Fruit fly (Drosophila melanogaster): ENCODE measurements around the gene cin.

The cin gene

DNA sequence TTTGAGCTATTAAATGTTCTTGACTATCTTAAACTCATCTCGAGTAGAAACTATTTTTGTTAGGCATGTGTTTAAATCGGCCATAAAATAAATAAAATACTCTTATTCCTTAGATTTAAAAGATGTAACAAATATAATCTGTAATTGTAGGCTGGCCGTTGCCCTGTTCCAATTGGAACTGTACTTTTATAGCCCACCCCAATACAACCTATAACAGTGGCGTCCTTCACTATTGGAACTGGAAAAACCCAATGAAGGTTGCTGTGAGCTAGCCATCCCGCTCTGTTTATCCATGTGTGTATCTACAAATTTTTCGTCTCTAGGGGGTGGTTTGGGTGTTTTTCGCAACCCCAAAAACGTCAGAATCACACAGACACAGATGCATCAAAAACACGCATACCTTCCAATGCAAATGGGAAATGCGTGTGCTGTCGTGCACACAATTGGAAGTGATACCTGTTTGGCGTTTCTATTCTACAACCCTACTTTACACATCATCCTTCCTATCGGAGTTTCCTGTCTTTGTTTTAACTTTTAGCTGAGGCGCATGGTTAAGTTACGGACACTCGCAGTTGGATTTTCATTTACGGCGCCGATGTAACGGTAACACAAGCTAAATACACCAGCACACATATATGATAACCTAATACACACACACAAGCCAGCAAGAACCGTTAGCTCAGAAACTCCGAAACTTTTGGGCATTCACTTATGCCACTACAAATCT is 23.1 kb downstream of the cin start (continued):
- no peak for TF ChIP-seq CG17829 (tag; optimal IDR thresholded peaks at IDR 0.05)
- peak; percentile 3 for TF ChIP-seq CG7839 (tag; optimal IDR thresholded peaks at IDR 0.05)
- TF ChIP-seq nerfin-2 (GFP tag; IDR thresholded peaks at IDR 0.05; ENCODE audit: partially characterized antibody) = no peak
- no peak for TF ChIP-seq Ssrp (tag; optimal IDR thresholded peaks at IDR 0.05)
- TF ChIP-seq CG10979 (tag; optimal IDR thresholded peaks at IDR 0.05) = no peak
- peak; percentile 8 for TF ChIP-seq CG10209 (GFP tag; optimal IDR thresholded peaks at IDR 0.05)
- no peak for TF ChIP-seq Rfx (GFP tag; IDR thresholded peaks at IDR 0.05)
- peak; percentile 28 for TF ChIP-seq abd-A (tag; optimal IDR thresholded peaks at IDR 0.05)
- peak; percentile 27 for TF ChIP-seq ewg (GFP tag; optimal IDR thresholded peaks at IDR 0.05)
- TF ChIP-seq tio (GFP tag; optimal IDR thresholded peaks at IDR 0.05) = no peak
- no peak for TF ChIP-seq CG4404 (GFP tag; IDR thresholded peaks at IDR 0.05)
- no peak for TF ChIP-seq CG1529 (GFP tag; optimal IDR thresholded peaks at IDR 0.05)
- TF ChIP-seq seq (GFP tag; IDR thresholded peaks at IDR 0.05) = peak; percentile 62; the same call in 1 of the 2 replicates
- TF ChIP-seq CG31388 (GFP tag; optimal IDR thresholded peaks at IDR 0.05) = no peak
- no peak for TF ChIP-seq NC2β (GFP tag; optimal IDR thresholded peaks at IDR 0.05)
- TF ChIP-seq CG7556 (GFP tag; optimal IDR thresholded peaks at IDR 0.05) = peak; percentile 12
- peak; percentile 2 for TF ChIP-seq Dip3 (GFP tag; optimal IDR thresholded peaks at IDR 0.05)
- TF ChIP-seq CG2678 (tag; optimal IDR thresholded peaks at IDR 0.05) = peak; percentile 40
- no peak for TF ChIP-seq exex (tag; optimal IDR thresholded peaks at IDR 0.05)
- no peak for TF ChIP-seq dimm (GFP tag; IDR thresholded peaks at IDR 0.05)
- peak; percentile 17 for TF ChIP-seq CG15011 (GFP tag; optimal IDR thresholded peaks at IDR 0.05)
- TF ChIP-seq CG14050 (GFP tag; IDR thresholded peaks at IDR 0.05) = no peak
- no peak for TF ChIP-seq Ada2b (GFP tag; IDR thresholded peaks at IDR 0.05)
- no peak for TF ChIP-seq bcd (GFP tag; optimal IDR thresholded peaks at IDR 0.05)
- TF ChIP-seq CG6654 (GFP tag; optimal IDR thresholded peaks at IDR 0.05) = no peak
- TF ChIP-seq Lhr (GFP tag; optimal IDR thresholded peaks at IDR 0.05) = no peak
- TF ChIP-seq CG13775 (GFP tag; optimal IDR thresholded peaks at IDR 0.05) = no peak
- TF ChIP-seq unpg (GFP tag; optimal IDR thresholded peaks at IDR 0.05) = no peak
- peak; percentile 17 for TF ChIP-seq CG30403 (GFP tag; optimal IDR thresholded peaks at IDR 0.05)
- peak; percentile 10 for TF ChIP-seq CG10543 (GFP tag; optimal IDR thresholded peaks at IDR 0.05)
- TF ChIP-seq CG2875 (GFP tag; optimal IDR thresholded peaks at IDR 0.05) = no peak
- no peak for TF ChIP-seq odd (GFP tag; optimal IDR thresholded peaks at IDR 0.05)
- no peak for TF ChIP-seq gt (GFP tag; IDR thresholded peaks at IDR 0.05)
- no peak for TF ChIP-seq CG12236 (GFP tag; optimal IDR thresholded peaks at IDR 0.05)
- TF ChIP-seq gfzf (GFP tag; optimal IDR thresholded peaks at IDR 0.05) = no peak
- peak; percentile 33 for TF ChIP-seq dmrt99B (tag; optimal IDR thresholded peaks at IDR 0.05)
- peak; percentile 49 for TF ChIP-seq slbo (GFP tag; IDR thresholded peaks at IDR 0.05)
- no peak for TF ChIP-seq run (tag; optimal IDR thresholded peaks at IDR 0.05)
- TF ChIP-seq pum (GFP tag; optimal IDR thresholded peaks at IDR 0.05) = no peak
- no peak for TF ChIP-seq CG8290 (GFP tag; optimal IDR thresholded peaks at IDR 0.05)
- TF ChIP-seq CG8290 (tag; optimal IDR thresholded peaks at IDR 0.05) = peak in 1 of 2 experiments; percentile 59
- no peak for TF ChIP-seq Aef1 (GFP tag; IDR thresholded peaks at IDR 0.05)
- peak; percentile 30 for TF ChIP-seq CG13894 (tag; optimal IDR thresholded peaks at IDR 0.05)
- no peak for TF ChIP-seq Atf3 (GFP tag; optimal IDR thresholded peaks at IDR 0.05)
- no peak for TF ChIP-seq klu (GFP tag; IDR thresholded peaks at IDR 0.05)
- no peak for TF ChIP-seq CG10565 (GFP tag; optimal IDR thresholded peaks at IDR 0.05)
- no peak for TF ChIP-seq CG1603 (tag; optimal IDR thresholded peaks at IDR 0.05)
- TF ChIP-seq Hr51 (GFP tag; optimal IDR thresholded peaks at IDR 0.05) = no peak
- no peak for TF ChIP-seq C15 (GFP tag; IDR thresholded peaks at IDR 0.05)
- TF ChIP-seq chm (GFP tag; IDR thresholded peaks at IDR 0.05) = no peak
